Worm (Caenorhabditis elegans) whole organism, early embryonic: ENCODE results near the gene zipt-2.1.

ENCODE experiments used
- B0310.2 ChIP-seq: sonication (generic microtip); optimal IDR thresholded peaks from 2 replicates; lab custom pipeline; 2016; ENCODE audit warnings: mild to moderate bottlenecking, missing genetic modification characterization, missing compliant biosample characterization
- F13C5.2 ChIP-seq: sonication (generic microtip); optimal IDR thresholded peaks from 2 replicates; lab custom pipeline; 2017; ENCODE audit warnings: mild to moderate bottlenecking, missing genetic modification characterization, inconsistent platforms, missing compliant biosample characterization
- aly-1 ChIP-seq: sonication (generic microtip); optimal IDR thresholded peaks from 2 replicates; lab custom pipeline; 2016; ENCODE audit warnings: missing genetic modification characterization, missing compliant biosample characterization
- ama-1 ChIP-seq: fragments of 150-350 bp; optimal IDR thresholded peaks from 2 replicates; lab custom pipeline; 2014
- ceh-13 ChIP-seq: fragments of 200-800 bp; sonication (Bioruptor generic); optimal IDR thresholded peaks from 2 replicates; lab custom pipeline; 2018; ENCODE audit warnings: mild to moderate bottlenecking, missing genetic modification characterization, missing compliant biosample characterization
- ceh-36 ChIP-seq: sonication (generic microtip); optimal IDR thresholded peaks from 2 replicates; lab custom pipeline; 2016; ENCODE audit warnings: missing genetic modification characterization, inconsistent platforms, missing compliant biosample characterization
- ets-7 ChIP-seq: sonication (generic microtip); optimal IDR thresholded peaks from 2 replicates; lab custom pipeline; 2016; ENCODE audit warnings: missing genotype, missing genetic modification characterization, missing compliant biosample characterization
- flt-1 ChIP-seq: fragments of 200-800 bp; sonication (Bioruptor generic); IDR thresholded peaks from 2 replicates; pipeline ENCODE4 v1.3.6; 2022; ENCODE audit warnings: missing genetic modification characterization, missing compliant biosample characterization
- hmbx-1 ChIP-seq: sonication (generic microtip); optimal IDR thresholded peaks from 2 replicates; lab custom pipeline; 2016; ENCODE audit warnings: mild to moderate bottlenecking, missing genetic modification characterization, missing compliant biosample characterization
- hmg-4 ChIP-seq: fragments of 200-800 bp; sonication (Bioruptor generic); optimal IDR thresholded peaks from 2 replicates; lab custom pipeline; 2018; ENCODE audit warnings: mild to moderate bottlenecking, missing genetic modification characterization, missing compliant biosample characterization
- hnd-1 ChIP-seq: sonication (generic microtip); optimal IDR thresholded peaks from 2 replicates; lab custom pipeline; 2016; ENCODE audit warnings: missing genetic modification characterization, missing compliant biosample characterization
- pes-1 ChIP-seq: fragments of 200-800 bp; sonication (Bioruptor generic); IDR thresholded peaks from 2 replicates; pipeline ENCODE4 v1.3.6; 2022; ENCODE audit warnings: missing genetic modification reagents, missing genetic modification characterization, missing compliant biosample characterization
- scrt-1 ChIP-seq: fragments of 200-800 bp; sonication (Bioruptor generic); IDR thresholded peaks from 2 replicates; pipeline ENCODE4 v1.3.6; 2022; ENCODE audit warnings: missing genetic modification characterization, missing compliant biosample characterization
- sea-1 ChIP-seq: fragments of 200-800 bp; sonication (Bioruptor generic); conservative IDR thresholded peaks from 2 replicates; pipeline ENCODE4 v1.3.6; 2022; ENCODE audit warnings: missing genetic modification characterization, missing compliant biosample characterization
- tbx-11 ChIP-seq: fragments of 200-800 bp; sonication (Bioruptor generic); IDR thresholded peaks from 2 replicates; pipeline ENCODE4 v1.3.6; 2022; ENCODE audit warnings: missing genetic modification characterization, missing compliant biosample characterization
- tbx-37 ChIP-seq: fragments of 200-800 bp; sonication (Bioruptor generic); conservative IDR thresholded peaks from 2 replicates; pipeline ENCODE4 v1.3.6; 2022; ENCODE audit warnings: missing genetic modification reagents, missing genetic modification characterization, missing compliant biosample characterization
- tra-4 ChIP-seq: sonication (generic microtip); optimal IDR thresholded peaks from 2 replicates; lab custom pipeline; 2017; ENCODE audit warnings: missing genetic modification characterization, missing compliant biosample characterization

zipt-2.1 gene

ce11 chrIV:10786731-10787130 lies 12.7 kb upstream of the zipt-2.1 start, which contains the start of gene srd-7:
srd-7 (minus strand) TSS chrIV:10786831.
- TF ChIP-seq hnd-1 (no peak), F13C5.2 (tag; lab: Kevin White, UChicago) (no peak), pes-1 (GFP tag; lab: Robert Waterston, UW) (no peak), sea-1 (GFP tag; lab: Robert Waterston, UW) (no peak), ets-7 (tag; lab: Kevin White, UChicago) (no peak), scrt-1 (GFP tag; lab: Robert Waterston, UW) (no peak), hmg-4 (GFP tag; lab: Kevin White, UChicago) (no peak), ceh-36 (tag; lab: Kevin White, UChicago) (no peak), tra-4 (tag; lab: Kevin White, UChicago) (no peak), tbx-11 (GFP tag; lab: Robert Waterston, UW) (no peak), ama-1 (lab: Kevin White, UChicago) (no peak), B0310.2 (tag; lab: Kevin White, UChicago) (no peak), flt-1 (GFP tag; lab: Robert Waterston, UW) (no peak), ceh-13 (GFP tag; lab: Kevin White, UChicago) (no peak), hmbx-1 (tag; lab: Kevin White, UChicago) (no peak), aly-1 (tag; lab: Kevin White, UChicago) (no peak), tbx-37 (GFP tag; lab: Robert Waterston, UW) (no peak)

ce11 chrIV:10790353-10790752 lies 9.1 kb upstream of the zipt-2.1 start, which contains the start of gene pept-2:
pept-2 (plus strand) TSS chrIV:10790653.
- no peak for TF ChIP-seq hnd-1
- no peak for TF ChIP-seq pes-1 (GFP tag; lab: Robert Waterston, UW)
- TF ChIP-seq tbx-11 (GFP tag; lab: Robert Waterston, UW): no peak
- no peak for TF ChIP-seq F13C5.2 (tag; lab: Kevin White, UChicago)
- no peak for TF ChIP-seq tbx-37 (GFP tag; lab: Robert Waterston, UW)
- no peak for TF ChIP-seq ets-7 (tag; lab: Kevin White, UChicago)
- no peak for TF ChIP-seq B0310.2 (tag; lab: Kevin White, UChicago)
- no peak for TF ChIP-seq tra-4 (tag; lab: Kevin White, UChicago)
- TF ChIP-seq hmbx-1 (tag; lab: Kevin White, UChicago): no peak
- TF ChIP-seq aly-1 (tag; lab: Kevin White, UChicago): no peak
- no peak for TF ChIP-seq ceh-13 (GFP tag; lab: Kevin White, UChicago)
- no peak for TF ChIP-seq sea-1 (GFP tag; lab: Robert Waterston, UW)
- TF ChIP-seq ama-1 (lab: Kevin White, UChicago): no peak
- TF ChIP-seq flt-1 (GFP tag; lab: Robert Waterston, UW): no peak
- TF ChIP-seq ceh-36 (tag; lab: Kevin White, UChicago): no peak
- TF ChIP-seq scrt-1 (GFP tag; lab: Robert Waterston, UW): no peak
- no peak for TF ChIP-seq hmg-4 (GFP tag; lab: Kevin White, UChicago)

- TF ChIP-seq hmg-4 (GFP tag; lab: Kevin White, UChicago) (no peak), flt-1 (GFP tag; lab: Robert Waterston, UW) (no peak), ceh-13 (GFP tag; lab: Kevin White, UChicago) (no peak), tbx-11 (GFP tag; lab: Robert Waterston, UW) (no peak), scrt-1 (GFP tag; lab: Robert Waterston, UW) (no peak), aly-1 (tag; lab: Kevin White, UChicago) (no peak), F13C5.2 (tag; lab: Kevin White, UChicago) (no peak), B0310.2 (tag; lab: Kevin White, UChicago) (no peak), pes-1 (GFP tag; lab: Robert Waterston, UW) (no peak), ama-1 (lab: Kevin White, UChicago) (no peak), hnd-1 (no peak), ets-7 (tag; lab: Kevin White, UChicago) (no peak), hmbx-1 (tag; lab: Kevin White, UChicago) (no peak), tra-4 (tag; lab: Kevin White, UChicago) (no peak), ceh-36 (tag; lab: Kevin White, UChicago) (no peak), sea-1 (GFP tag; lab: Robert Waterston, UW) (no peak)
Observed at ce11 chrIV:10795678-10796077, 3.8 kb upstream of the zipt-2.1 start.

- TF ChIP-seq ama-1 (lab: Kevin White, UChicago) (no peak), F13C5.2 (tag; lab: Kevin White, UChicago) (no peak), tra-4 (tag; lab: Kevin White, UChicago) (no peak), scrt-1 (GFP tag; lab: Robert Waterston, UW) (no peak)
Observed at ce11 chrIV:10796707-10797106, 2.7 kb upstream of the zipt-2.1 start.

ce11 chrIV:10798604-10799003 lies 850 bp upstream of the zipt-2.1 start:
- TF ChIP-seq aly-1 (tag; lab: Kevin White, UChicago) (no peak), flt-1 (GFP tag; lab: Robert Waterston, UW) (no peak)

- no peak for TF ChIP-seq tbx-11 (GFP tag; lab: Robert Waterston, UW)
- TF ChIP-seq ama-1 (lab: Kevin White, UChicago): no peak
Observed at ce11 chrIV:10803973-10804372, 4.5 kb downstream of the zipt-2.1 start.

ce11 chrIV:10810820-10811219 lies 11.4 kb downstream of the zipt-2.1 start:
- no peak for TF ChIP-seq hmg-4 (GFP tag; lab: Kevin White, UChicago)
- TF ChIP-seq tbx-37 (GFP tag; lab: Robert Waterston, UW): no peak
- TF ChIP-seq B0310.2 (tag; lab: Kevin White, UChicago): no peak
- TF ChIP-seq ceh-36 (tag; lab: Kevin White, UChicago): no peak
- TF ChIP-seq sea-1 (GFP tag; lab: Robert Waterston, UW): no peak
- no peak for TF ChIP-seq aly-1 (tag; lab: Kevin White, UChicago)
- TF ChIP-seq ama-1 (lab: Kevin White, UChicago): no peak
- TF ChIP-seq ets-7 (tag; lab: Kevin White, UChicago): no peak
- TF ChIP-seq hnd-1: no peak
- no peak for TF ChIP-seq ceh-13 (GFP tag; lab: Kevin White, UChicago)
- TF ChIP-seq pes-1 (GFP tag; lab: Robert Waterston, UW): no peak
- no peak for TF ChIP-seq F13C5.2 (tag; lab: Kevin White, UChicago)
- TF ChIP-seq hmbx-1 (tag; lab: Kevin White, UChicago): no peak
- no peak for TF ChIP-seq scrt-1 (GFP tag; lab: Robert Waterston, UW)
- no peak for TF ChIP-seq flt-1 (GFP tag; lab: Robert Waterston, UW)
- no peak for TF ChIP-seq tbx-11 (GFP tag; lab: Robert Waterston, UW)
